Fruit fly (Drosophila melanogaster) Kc167 (cell line): ENCODE measurements around the gene GluClalpha.

Source experiments
- Myc ChIP-seq: fragments of >200 bp; optimal IDR thresholded peaks from 2 replicates; lab custom pipeline; 2017; ENCODE audit warnings: missing external identifiers
- Sin3A ChIP-seq: fragments of >200 bp; optimal IDR thresholded peaks from 2 replicates; lab custom pipeline; 2018; ENCODE audit warnings: missing external identifiers
- h ChIP-seq: fragments of >200 bp; optimal IDR thresholded peaks from 3 replicates; lab custom pipeline; 2018; ENCODE audit warnings: missing external identifiers
- insv ChIP-seq: fragments of >200 bp; optimal IDR thresholded peaks from 3 replicates; lab custom pipeline; 2018; ENCODE audit warnings: missing external identifiers
- psq ChIP-seq: fragments of >200 bp; optimal IDR thresholded peaks from 2 replicates; lab custom pipeline; 2017; ENCODE audit warnings: missing external identifiers
- ttk ChIP-seq: sonication (Bioruptor generic); optimal IDR thresholded peaks from 2 replicates; lab custom pipeline; 2017; ENCODE audit warnings: missing external identifiers

The GluClalpha gene

dm6 chr3R:19730415-19730814 lies at the start of gene GluClalpha:
Gene GluClalpha (plus strand): TSS chr3R:19730715.
- TF ChIP-seq insv (lab: Kevin White, UChicago) (no peak), Sin3A (no peak), h (lab: Kevin White, UChicago) (no peak), psq (no peak), Myc (lab: Kevin White, UChicago) (no peak), ttk (no peak)

- TF ChIP-seq Sin3A (no peak), ttk (no peak), h (lab: Kevin White, UChicago) (no peak), psq (no peak), insv (lab: Kevin White, UChicago) (no peak), Myc (lab: Kevin White, UChicago) (no peak)
Observed at dm6 chr3R:19682424-19682823, 48.1 kb upstream of the GluClalpha start.

- no peak for TF ChIP-seq ttk
- no peak for TF ChIP-seq Sin3A
- no peak for TF ChIP-seq h (lab: Kevin White, UChicago)
- TF ChIP-seq psq, result no peak
- TF ChIP-seq insv (lab: Kevin White, UChicago), result no peak
- TF ChIP-seq Myc (lab: Kevin White, UChicago), result no peak
Observed at dm6 chr3R:19703398-19703797, 27.1 kb upstream of the GluClalpha start.

dm6 chr3R:19715827-19716226 lies 14.7 kb upstream of the GluClalpha start, which contains the start of gene CG34286:
Gene CG34286 (minus strand): TSS chr3R:19715927.
- TF ChIP-seq psq (no peak), ttk (no peak), h (lab: Kevin White, UChicago) (no peak), Sin3A (no peak), Myc (lab: Kevin White, UChicago) (no peak), insv (lab: Kevin White, UChicago) (no peak)

- TF ChIP-seq Myc (lab: Kevin White, UChicago) (no peak), h (lab: Kevin White, UChicago) (no peak), insv (lab: Kevin White, UChicago) (no peak), Sin3A (no peak)
Observed at dm6 chr3R:19725584-19725983, 4.9 kb upstream of the GluClalpha start.

- no peak for TF ChIP-seq ttk
- TF ChIP-seq Myc (lab: Kevin White, UChicago), result no peak
- no peak for TF ChIP-seq insv (lab: Kevin White, UChicago)
- no peak for TF ChIP-seq psq
- TF ChIP-seq Sin3A, result no peak
- TF ChIP-seq h (lab: Kevin White, UChicago), result no peak
Observed at dm6 chr3R:19727806-19728205, 2.7 kb upstream of the GluClalpha start.

- no peak for TF ChIP-seq h (lab: Kevin White, UChicago)
- no peak for TF ChIP-seq Sin3A
Observed at dm6 chr3R:19730953-19731482, 503 bp downstream of the GluClalpha start.

dm6 chr3R:19742893-19743292 lies 12.4 kb downstream of the GluClalpha start:
- TF ChIP-seq psq, result no peak
- no peak for TF ChIP-seq ttk
- no peak for TF ChIP-seq insv (lab: Kevin White, UChicago)
- TF ChIP-seq h (lab: Kevin White, UChicago), result no peak
- TF ChIP-seq Myc (lab: Kevin White, UChicago), result no peak
- no peak for TF ChIP-seq Sin3A

- TF ChIP-seq psq, result no peak
- no peak for TF ChIP-seq ttk
- no peak for TF ChIP-seq insv (lab: Kevin White, UChicago)
- no peak for TF ChIP-seq h (lab: Kevin White, UChicago)
- TF ChIP-seq Sin3A, result no peak
- no peak for TF ChIP-seq Myc (lab: Kevin White, UChicago)
Observed at dm6 chr3R:19773125-19773524, 42.6 kb downstream of the GluClalpha start, which contains the start of gene Acsx1L. Gene Acsx1L (minus strand): TSS chr3R:19773225.

dm6 chr3R:19774149-19774548 lies 43.6 kb downstream of the GluClalpha start:
- TF ChIP-seq psq (no peak), Myc (lab: Kevin White, UChicago) (no peak), ttk (no peak), Sin3A (no peak), h (lab: Kevin White, UChicago) (no peak), insv (lab: Kevin White, UChicago) (no peak)

- TF ChIP-seq insv (lab: Kevin White, UChicago), result no peak
- no peak for TF ChIP-seq Myc (lab: Kevin White, UChicago)
- TF ChIP-seq Sin3A, result no peak
- TF ChIP-seq h (lab: Kevin White, UChicago), result no peak
- TF ChIP-seq ttk, result no peak
- no peak for TF ChIP-seq psq
Observed at dm6 chr3R:19777180-19777579, 46.7 kb downstream of the GluClalpha start, which contains the start of gene Acsx1R. Gene Acsx1R (minus strand): TSS chr3R:19777280.

dm6 chr3R:19778065-19778800 lies 47.7 kb downstream of the GluClalpha start, which contains the start of gene Acsx2:
Gene Acsx2 (plus strand): TSS chr3R:19778750.
- TF ChIP-seq Myc (lab: Kevin White, UChicago), result no peak
- no peak for TF ChIP-seq h (lab: Kevin White, UChicago)
- no peak for TF ChIP-seq Sin3A
- TF ChIP-seq insv (lab: Kevin White, UChicago), result no peak
- TF ChIP-seq psq, result no peak
- no peak for TF ChIP-seq ttk

- TF ChIP-seq insv (lab: Kevin White, UChicago) (no peak), h (lab: Kevin White, UChicago) (no peak), Sin3A (no peak), psq (no peak), Myc (lab: Kevin White, UChicago) (no peak), ttk (no peak)
Observed at dm6 chr3R:19780946-19781345, 50.4 kb downstream of the GluClalpha start, which contains the start of gene Acsx3. Gene Acsx3 (plus strand): TSS chr3R:19781246.
